Fruit fly (Drosophila melanogaster) whole organism, embryonic: ENCODE measurements around the gene Glut3.

Experiments used
- BEAF-32 ChIP-seq: fragments of 200-800 bp; sonication (Bioruptor generic); optimal IDR thresholded peaks from 3 replicates; lab custom pipeline; 2017; ENCODE audit warnings: missing biosample characterization, missing genetic modification characterization, mild to moderate bottlenecking, moderate library complexity, missing genetic modification reagents
- Bgb ChIP-seq: fragments of 200-800 bp; sonication (Bioruptor generic); IDR thresholded peaks from 2 replicates; pipeline ENCODE4 v1.3.6; 2022; ENCODE audit warnings: missing biosample characterization, missing genetic modification characterization; ENCODE audit not compliant: partially characterized antibody
- CG10267 ChIP-seq: fragments of 200-800 bp; sonication (Bioruptor generic); optimal IDR thresholded peaks from 2 replicates; lab custom pipeline; 2018; ENCODE audit warnings: missing biosample characterization, mild to moderate bottlenecking, missing genetic modification characterization, moderate library complexity
- CG12236 ChIP-seq: fragments of 200-800 bp; sonication (Bioruptor generic); optimal IDR thresholded peaks from 2 replicates; lab custom pipeline; 2016; ENCODE audit warnings: missing biosample characterization, missing genetic modification characterization
- CG1233 ChIP-seq: fragments of 200-800 bp; sonication (Bioruptor generic); optimal IDR thresholded peaks from 4 replicates; lab custom pipeline; 2018; ENCODE audit warnings: missing biosample characterization, mild to moderate bottlenecking, missing genetic modification characterization
- CG13424 ChIP-seq: fragments of 200-800 bp; sonication (Bioruptor generic); optimal IDR thresholded peaks from 2 replicates; lab custom pipeline; 2019; ENCODE audit warnings: missing biosample characterization, mild to moderate bottlenecking, missing genetic modification characterization, moderate library complexity
- CG14441 ChIP-seq: fragments of 200-800 bp; sonication (Bioruptor generic); IDR thresholded peaks from 2 replicates; pipeline ENCODE4 v1.3.6; 2022; ENCODE audit warnings: missing biosample characterization, missing genetic modification characterization
- CG15269 ChIP-seq: fragments of 200-800 bp; sonication (Bioruptor generic); optimal IDR thresholded peaks from 2 replicates; lab custom pipeline; 2018; ENCODE audit warnings: missing biosample characterization, mild to moderate bottlenecking, missing genetic modification characterization, moderate library complexity
- CG15601 ChIP-seq: fragments of 200-800 bp; sonication (Bioruptor generic); optimal IDR thresholded peaks from 3 replicates; lab custom pipeline; 2019; ENCODE audit warnings: missing biosample characterization, mild to moderate bottlenecking, missing genetic modification characterization, moderate library complexity
- CG17385 ChIP-seq: fragments of 200-800 bp; sonication (Bioruptor generic); optimal IDR thresholded peaks from 3 replicates; lab custom pipeline; 2018; ENCODE audit warnings: missing biosample characterization, mild to moderate bottlenecking, missing genetic modification characterization
- CG18011 ChIP-seq: fragments of 200-800 bp; sonication (Bioruptor generic); optimal IDR thresholded peaks from 2 replicates; lab custom pipeline; 2017; ENCODE audit warnings: missing biosample characterization, missing genetic modification characterization, mild to moderate bottlenecking, moderate library complexity, missing genotype
- CG2199 ChIP-seq: fragments of 200-800 bp; sonication (Bioruptor generic); IDR thresholded peaks from 3 replicates; pipeline ENCODE4 v1.3.6; 2022; ENCODE audit warnings: missing biosample characterization, missing genetic modification characterization
- CG2875 ChIP-seq: fragments of 200-800 bp; sonication (Bioruptor generic); optimal IDR thresholded peaks from 2 replicates; lab custom pipeline; 2017; ENCODE audit warnings: missing biosample characterization, mild to moderate bottlenecking, missing genetic modification characterization, missing genetic modification reagents
- CG32767 ChIP-seq: fragments of 200-800 bp; sonication (Bioruptor generic); IDR thresholded peaks from 2 replicates; pipeline ENCODE4 v1.3.6; 2022; ENCODE audit warnings: missing biosample characterization, missing genetic modification characterization
- CG6683 ChIP-seq: fragments of 200-800 bp; sonication (Bioruptor generic); optimal IDR thresholded peaks from 2 replicates; lab custom pipeline; 2017; ENCODE audit warnings: missing biosample characterization, mild to moderate bottlenecking, missing genetic modification characterization, missing genetic modification reagents
- CG7271 ChIP-seq: fragments of 200-800 bp; sonication (Bioruptor generic); optimal IDR thresholded peaks from 2 replicates; lab custom pipeline; 2018; ENCODE audit warnings: missing biosample characterization, mild to moderate bottlenecking, missing genetic modification characterization, moderate library complexity
- CG9215 ChIP-seq: fragments of 200-800 bp; sonication (Bioruptor generic); IDR thresholded peaks from 2 replicates; pipeline ENCODE4 v1.3.6; 2022; ENCODE audit warnings: missing biosample characterization, missing genetic modification characterization
- D ChIP-seq, 2 experiments: fragments of 200-800 bp in 1 of 2; fragments of >200 bp in 1 of 2; sonication (Bioruptor generic) in 1 of 2; optimal IDR thresholded peaks; 2 replicates in 1 of 2; 3 replicates in 1 of 2; lab custom pipeline; 2017; ENCODE audit warnings: mild to moderate bottlenecking in 1 of 2, missing biosample characterization in 1 of 2, missing genetic modification characterization in 1 of 2, missing genetic modification reagents in 1 of 2
- Deaf1 ChIP-seq: fragments of 200-800 bp; optimal IDR thresholded peaks from 3 replicates; lab custom pipeline; 2019; ENCODE audit warnings: missing biosample characterization, mild to moderate bottlenecking, missing genetic modification characterization, moderate library complexity
- Dfd ChIP-seq, 2 experiments: fragments of >200 bp; optimal IDR thresholded peaks; 2 replicates each; lab custom pipeline; 2017; ENCODE audit warnings: missing biosample characterization in 2 of 2, missing genetic modification characterization in 2 of 2
- Elba2 ChIP-seq: fragments of 200-800 bp; sonication (Bioruptor generic); optimal IDR thresholded peaks from 3 replicates; lab custom pipeline; 2016; ENCODE audit warnings: missing biosample characterization, missing genetic modification characterization
- H15 ChIP-seq: fragments of 200-800 bp; sonication (Bioruptor generic); IDR thresholded peaks from 3 replicates; pipeline ENCODE4 v1.3.6; 2022; ENCODE audit warnings: missing biosample characterization, missing genetic modification characterization
- HHEX ChIP-seq: fragments of 200-800 bp; sonication (Bioruptor generic); optimal IDR thresholded peaks from 3 replicates; lab custom pipeline; 2017; ENCODE audit warnings: missing biosample characterization, mild to moderate bottlenecking, missing genetic modification characterization, missing genetic modification reagents
- Hey ChIP-seq: fragments of 200-800 bp; sonication (Bioruptor generic); optimal IDR thresholded peaks from 3 replicates; lab custom pipeline; 2018; ENCODE audit warnings: missing biosample characterization, mild to moderate bottlenecking, missing genetic modification characterization
- HmgD ChIP-seq: fragments of 200-800 bp; sonication (Bioruptor generic); optimal IDR thresholded peaks from 3 replicates; lab custom pipeline; 2016; ENCODE audit warnings: missing biosample characterization, missing genetic modification characterization
- NK7.1 ChIP-seq: fragments of 200-800 bp; sonication (Bioruptor generic); optimal IDR thresholded peaks from 3 replicates; lab custom pipeline; 2016; ENCODE audit warnings: missing biosample characterization, missing genetic modification characterization
- Nf-YA ChIP-seq: fragments of 200-800 bp; sonication (Bioruptor generic); IDR thresholded peaks from 2 replicates; pipeline ENCODE4 v1.3.6; 2022; ENCODE audit warnings: missing biosample characterization, missing genetic modification characterization
- Nf-YC ChIP-seq: fragments of 200-800 bp; optimal IDR thresholded peaks from 3 replicates; lab custom pipeline; 2019; ENCODE audit warnings: missing biosample characterization, mild to moderate bottlenecking, missing genetic modification characterization, moderate library complexity
- ara ChIP-seq: fragments of 200-800 bp; sonication (Bioruptor generic); IDR thresholded peaks from 2 replicates; pipeline ENCODE4 v1.3.6; 2022; ENCODE audit warnings: missing biosample characterization, missing genetic modification characterization
- ash1 ChIP-seq: fragments of 200-800 bp; sonication (Bioruptor generic); optimal IDR thresholded peaks from 2 replicates; lab custom pipeline; 2018; ENCODE audit warnings: missing biosample characterization, mild to moderate bottlenecking, missing genetic modification characterization
- bbx ChIP-seq: fragments of 200-800 bp; sonication (Bioruptor generic); IDR thresholded peaks from 2 replicates; pipeline ENCODE4 v1.3.6; 2022; ENCODE audit warnings: missing biosample characterization, missing genetic modification characterization; ENCODE audit not compliant: partially characterized antibody
- chm ChIP-seq: fragments of 200-800 bp; sonication (Bioruptor generic); IDR thresholded peaks from 2 replicates; pipeline ENCODE4 v1.3.6; 2022; ENCODE audit warnings: missing biosample characterization, missing genetic modification characterization
- ci ChIP-seq: fragments of 200-800 bp; sonication (Bioruptor generic); IDR thresholded peaks from 3 replicates; pipeline ENCODE4 v1.3.6; 2022; ENCODE audit warnings: missing biosample characterization, missing genetic modification characterization
- da ChIP-seq: fragments of 200-800 bp; sonication (Bioruptor generic); optimal IDR thresholded peaks from 2 replicates; lab custom pipeline; 2016; ENCODE audit warnings: missing biosample characterization, missing genetic modification characterization
- dmrt11E ChIP-seq: fragments of 200-800 bp; sonication (Bioruptor generic); optimal IDR thresholded peaks from 3 replicates; lab custom pipeline; 2018; ENCODE audit warnings: missing biosample characterization, mild to moderate bottlenecking, missing genetic modification characterization, moderate library complexity
- eve ChIP-seq, 2 experiments: fragments of >200 bp; optimal IDR thresholded peaks; 2 replicates each; lab custom pipeline; 2017; ENCODE audit warnings: missing biosample characterization in 2 of 2, missing genetic modification characterization in 2 of 2
- hkb ChIP-seq, 2 experiments: fragments of 200-800 bp in 1 of 2; fragments of >200 bp in 1 of 2; sonication (Bioruptor generic) in 1 of 2; IDR thresholded peaks in 1 of 2; optimal IDR thresholded peaks in 1 of 2; 2 replicates each; pipeline versions ENCODE4 v1.3.6 to Lab custom; 2017 to 2022; ENCODE audit warnings: missing biosample characterization in 1 of 2, missing genetic modification characterization in 1 of 2
- lov ChIP-seq, 2 experiments: fragments of 200-800 bp in 1 of 2; fragments of >200 bp in 1 of 2; sonication (Bioruptor generic) in 1 of 2; IDR thresholded peaks in 1 of 2; optimal IDR thresholded peaks in 1 of 2; 2 replicates in 1 of 2; 3 replicates in 1 of 2; pipeline versions ENCODE4 v1.3.6 to Lab custom; 2017 to 2022; ENCODE audit warnings: missing biosample characterization in 1 of 2, missing genetic modification characterization in 1 of 2
- pan ChIP-seq, 4 experiments: fragments of >200 bp in 3 of 4; fragments of 200-800 bp in 1 of 4; sonication (Bioruptor generic) in 1 of 4; optimal IDR thresholded peaks in 3 of 4; IDR thresholded peaks in 1 of 4; 2 replicates each; pipeline versions ENCODE4 v1.3.6 to Lab custom; 2017 to 2022; ENCODE audit warnings: missing biosample characterization in 2 of 4, missing genetic modification characterization in 2 of 4, mixed read lengths in 1 of 4
- prd ChIP-seq, 3 experiments: fragments of >200 bp in 2 of 3; fragments of 200-800 bp in 1 of 3; sonication (Bioruptor generic) in 1 of 3; optimal IDR thresholded peaks in 2 of 3; IDR thresholded peaks in 1 of 3; 2 replicates in 2 of 3; 3 replicates in 1 of 3; pipeline versions ENCODE4 v1.3.6 to Lab custom; 2017 to 2022; ENCODE audit warnings: missing biosample characterization in 1 of 3, missing genetic modification characterization in 1 of 3
- pros ChIP-seq: fragments of 200-800 bp; sonication (Bioruptor generic); optimal IDR thresholded peaks from 3 replicates; lab custom pipeline; 2019; ENCODE audit warnings: missing biosample characterization, mild to moderate bottlenecking, missing genetic modification characterization, moderate library complexity
- rib ChIP-seq: fragments of 200-800 bp; sonication (Bioruptor generic); IDR thresholded peaks from 2 replicates; pipeline ENCODE4 v1.3.6; 2022; ENCODE audit warnings: missing biosample characterization, missing genetic modification characterization
- sens ChIP-seq: fragments of 200-800 bp; sonication (Bioruptor generic); peaks from one replicate; lab custom pipeline; 2016; ENCODE audit warnings: missing biosample characterization, missing genetic modification characterization
- slp2 ChIP-seq: fragments of 200-800 bp; sonication (Bioruptor generic); optimal IDR thresholded peaks from 2 replicates; lab custom pipeline; 2016; ENCODE audit warnings: missing biosample characterization, missing genetic modification characterization
- sob ChIP-seq: fragments of 200-800 bp; sonication (Bioruptor generic); IDR thresholded peaks from 2 replicates; pipeline ENCODE4 v1.3.6; 2022; ENCODE audit warnings: missing biosample characterization, missing genetic modification characterization
- tgo ChIP-seq: fragments of 200-800 bp; sonication (Bioruptor generic); IDR thresholded peaks from 3 replicates; pipeline ENCODE4 v1.3.6; 2022; ENCODE audit warnings: missing biosample characterization, missing genetic modification characterization
- zf30C ChIP-seq: fragments of 200-800 bp; sonication (Bioruptor generic); optimal IDR thresholded peaks from 3 replicates; lab custom pipeline; 2018; ENCODE audit warnings: missing biosample characterization, mild to moderate bottlenecking, missing genetic modification characterization

The Glut3 gene

dm6 chr3R:16811781-16812207 lies 23.7 kb downstream of the Glut3 start:
- TF ChIP-seq dmrt11E (tag; lab: Kevin White, UChicago) (no peak), NK7.1 (no peak), slp2 (GFP tag; lab: Kevin White, UChicago) (no peak), CG2199 (GFP tag; lab: Robert Waterston, UW) (0 out of 3 replicates have a peak, but pooled peaks have one; percentile 20), HHEX (no peak), hkb (optimal IDR thresholded peaks at IDR 0.05; lab: Kevin White, UChicago) (no peak), hkb (GFP tag; IDR thresholded peaks at IDR 0.05; lab: Robert Waterston, UW) (0 out of 2 replicates have a peak, but pooled peaks have one; percentile 27), bbx (GFP tag; lab: Robert Waterston, UW) (peak; percentile 65), CG7271 (tag; lab: Kevin White, UChicago) (peak; percentile 12), Dfd (GFP tag; optimal IDR thresholded peaks at IDR 0.05; lab: Kevin White, UChicago) (no peak), Nf-YC (tag; lab: Kevin White, UChicago) (peak; percentile 96), lov (optimal IDR thresholded peaks at IDR 0.05; lab: Kevin White, UChicago) (no peak), lov (GFP tag; IDR thresholded peaks at IDR 0.05; lab: Robert Waterston, UW) (0 out of 3 replicates have a peak, but pooled peaks have one; percentile 55), Deaf1 (peak; percentile 40), CG15269 (tag; lab: Kevin White, UChicago) (no peak), BEAF-32 (GFP tag; lab: Kevin White, UChicago) (no peak), Nf-YA (GFP tag; lab: Robert Waterston, UW) (peak; percentile 41; the same call in 1 of the 2 replicates), HmgD (peak; percentile 44), pros (GFP tag; lab: Kevin White, UChicago) (peak; percentile 86), CG12236 (GFP tag; lab: Kevin White, UChicago) (no peak), rib (GFP tag; lab: Robert Waterston, UW) (peak; percentile 49; the same call in 1 of the 2 replicates), ash1 (GFP tag; lab: Kevin White, UChicago) (peak; percentile 85), Hey (tag; lab: Kevin White, UChicago) (peak; percentile 41), CG6683 (GFP tag; lab: Kevin White, UChicago) (no peak), da (no peak), CG17385 (GFP tag; lab: Kevin White, UChicago) (no peak), Bgb (GFP tag; lab: Robert Waterston, UW) (peak; percentile 35; the same call in 1 of the 2 replicates), sob (GFP tag; lab: Robert Waterston, UW) (no peak), CG1233 (GFP tag; lab: Kevin White, UChicago) (no peak), Elba2 (GFP tag; lab: Kevin White, UChicago) (no peak), sens (GFP tag; lab: Kevin White, UChicago) (peak; percentile 72), ci (0 out of 3 replicates have a peak, but pooled peaks have one; percentile 38), CG18011 (GFP tag; lab: Kevin White, UChicago) (no peak), CG2875 (GFP tag; lab: Kevin White, UChicago) (no peak), CG13424 (tag; lab: Kevin White, UChicago) (no peak), prd (optimal IDR thresholded peaks at IDR 0.05; lab: Kevin White, UChicago) (no peak), prd (GFP tag; IDR thresholded peaks at IDR 0.05; lab: Robert Waterston, UW) (no peak), tgo (GFP tag; lab: Robert Waterston, UW) (no peak), H15 (0 out of 3 replicates have a peak, but pooled peaks have one; percentile 17), pan (optimal IDR thresholded peaks at IDR 0.05; lab: Kevin White, UChicago) (no peak), pan (GFP tag; optimal IDR thresholded peaks at IDR 0.05 in 1 of 2, IDR thresholded peaks at IDR 0.05 in 1 of 2) (no peak), CG9215 (GFP tag; lab: Robert Waterston, UW) (peak; percentile 72), D (optimal IDR thresholded peaks at IDR 0.05; lab: Kevin White, UChicago) (peak; percentile 96), D (GFP tag; optimal IDR thresholded peaks at IDR 0.05; lab: Kevin White, UChicago) (no peak), CG15601 (tag; lab: Kevin White, UChicago) (no peak), chm (GFP tag; lab: Robert Waterston, UW) (peak; percentile 68; the same call in 1 of the 2 replicates), CG14441 (GFP tag; lab: Robert Waterston, UW) (no peak), CG32767 (GFP tag; lab: Robert Waterston, UW) (peak; percentile 95), zf30C (GFP tag; lab: Kevin White, UChicago) (peak; percentile 43), eve (GFP tag; optimal IDR thresholded peaks at IDR 0.05; lab: Kevin White, UChicago) (no peak), CG10267 (tag; lab: Kevin White, UChicago) (no peak), ara (no peak)
